Worm (Caenorhabditis elegans): ENCODE measurements around the gene rhr-2.

DNA sequence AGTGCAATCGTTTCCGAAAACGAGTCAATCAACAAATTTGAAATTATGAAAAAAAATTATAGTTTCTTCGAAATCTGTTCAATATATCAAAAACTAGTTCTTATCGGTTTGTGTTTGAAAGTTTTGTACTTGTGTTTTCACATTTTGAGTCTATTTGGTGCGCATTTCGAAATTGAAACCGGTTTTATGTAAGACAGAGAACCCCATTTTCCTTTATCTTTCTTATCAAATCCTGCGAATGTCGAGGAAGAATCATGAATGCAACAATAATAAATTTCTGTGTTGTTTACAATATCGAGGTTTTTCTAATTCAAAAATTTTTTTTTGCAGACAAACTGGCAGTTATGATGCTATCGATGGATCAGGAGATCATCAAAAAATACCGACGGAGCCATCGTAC is 47.1 kb downstream of the rhr-2 start:
- TF ChIP-seq mep-1 (tag; optimal IDR thresholded peaks at IDR 0.05): no peak
- TF ChIP-seq ztf-11 (tag; optimal IDR thresholded peaks at IDR 0.05): no peak
